Worm (Caenorhabditis elegans) whole organism, mixed stage, embryonic: ENCODE measurements around the gene Y75B8A.63.

Experiments
- blmp-1 ChIP-seq: fragments of 150-350 bp; optimal IDR thresholded peaks from 2 replicates; lab custom pipeline; 2014; ENCODE audit warnings: missing biosample characterization, missing genetic modification characterization
- ceh-39 ChIP-seq: fragments of 150-350 bp; optimal IDR thresholded peaks from 2 replicates; lab custom pipeline; 2014; ENCODE audit warnings: missing biosample characterization, missing genetic modification characterization
- ceh-43 ChIP-seq: fragments of 200-800 bp; sonication (Bioruptor generic); optimal IDR thresholded peaks from 2 replicates; lab custom pipeline; 2018; ENCODE audit warnings: mild to moderate bottlenecking, missing genetic modification characterization, moderate library complexity, missing compliant biosample characterization
- ces-1 ChIP-seq: fragments of 150-350 bp; optimal IDR thresholded peaks from 2 replicates; lab custom pipeline; 2014; ENCODE audit warnings: missing biosample characterization, missing genetic modification reagents, missing genetic modification characterization
- cnd-1 ChIP-seq: fragments of 200-800 bp; sonication (Bioruptor generic); optimal IDR thresholded peaks from 2 replicates; lab custom pipeline; 2018; ENCODE audit warnings: mild to moderate bottlenecking, missing genetic modification characterization, missing compliant biosample characterization
- elt-1 ChIP-seq: sonication (generic microtip); optimal IDR thresholded peaks from 2 replicates; lab custom pipeline; 2017; ENCODE audit warnings: missing genetic modification characterization, mild to moderate bottlenecking, missing compliant biosample characterization, antibody characterized with exemption, moderate library complexity, borderline replicate concordance; ENCODE audit not compliant: insufficient read depth
- elt-3 ChIP-seq: fragments of 150-350 bp; optimal IDR thresholded peaks from 2 replicates; lab custom pipeline; 2014; ENCODE audit warnings: missing biosample characterization, missing genetic modification characterization
- flh-1 ChIP-seq: fragments of 200-800 bp; sonication (Bioruptor generic); optimal IDR thresholded peaks from 2 replicates; lab custom pipeline; 2018; ENCODE audit warnings: mild to moderate bottlenecking, missing genetic modification characterization, moderate library complexity, missing compliant biosample characterization
- ham-2 ChIP-seq: fragments of 200-800 bp; sonication (Bioruptor generic); optimal IDR thresholded peaks from 2 replicates; lab custom pipeline; 2018; ENCODE audit warnings: mild to moderate bottlenecking, missing genetic modification characterization, missing compliant biosample characterization
- hlh-1 ChIP-seq: fragments of 150-350 bp; optimal IDR thresholded peaks from 2 replicates; lab custom pipeline; 2014; ENCODE audit warnings: missing biosample characterization, missing genetic modification reagents, missing genetic modification characterization
- lin-13 ChIP-seq: fragments of 150-350 bp; optimal IDR thresholded peaks from 2 replicates; lab custom pipeline; 2014; ENCODE audit warnings: missing biosample characterization, missing genetic modification characterization
- lin-32 ChIP-seq: fragments of 200-800 bp; sonication (Bioruptor generic); optimal IDR thresholded peaks from 2 replicates; lab custom pipeline; 2018; ENCODE audit warnings: mild to moderate bottlenecking, missing genetic modification characterization, missing compliant biosample characterization
- lsy-2 ChIP-seq: fragments of 150-350 bp; optimal IDR thresholded peaks from 2 replicates; lab custom pipeline; 2014; ENCODE audit warnings: missing biosample characterization, missing genetic modification characterization
- mab-5 ChIP-seq: fragments of 150-350 bp; optimal IDR thresholded peaks from 2 replicates; lab custom pipeline; 2014; ENCODE audit warnings: missing biosample characterization, missing genetic modification characterization
- mep-1 ChIP-seq: fragments of 150-350 bp; optimal IDR thresholded peaks from 2 replicates; lab custom pipeline; 2017; ENCODE audit warnings: missing biosample characterization, missing genetic modification reagents, missing genetic modification characterization, inconsistent platforms
- mls-2 ChIP-seq: sonication (generic microtip); optimal IDR thresholded peaks from 2 replicates; lab custom pipeline; 2016; ENCODE audit warnings: mild to moderate bottlenecking, missing genetic modification characterization, moderate library complexity, missing compliant biosample characterization
- nhr-12 ChIP-seq: fragments of 150-350 bp; optimal IDR thresholded peaks from 2 replicates; lab custom pipeline; 2014; ENCODE audit warnings: missing biosample characterization, missing genetic modification characterization
- nhr-2 ChIP-seq: fragments of 150-350 bp; optimal IDR thresholded peaks from 2 replicates; lab custom pipeline; 2014; ENCODE audit warnings: missing biosample characterization, missing genetic modification characterization
- nhr-237 ChIP-seq: fragments of 150-350 bp; optimal IDR thresholded peaks from 2 replicates; lab custom pipeline; 2014; ENCODE audit warnings: missing biosample characterization, missing genetic modification characterization
- pha-4 ChIP-seq: fragments of 150-350 bp; optimal IDR thresholded peaks from 2 replicates; lab custom pipeline; 2018; ENCODE audit warnings: missing biosample characterization, missing genetic modification reagents, missing genetic modification characterization
- sem-2 ChIP-seq: fragments of 200-800 bp; sonication (Bioruptor generic); optimal IDR thresholded peaks from 2 replicates; lab custom pipeline; 2018; ENCODE audit warnings: mild to moderate bottlenecking, missing genetic modification characterization, missing compliant biosample characterization
- snpc-4 ChIP-seq: fragments of 150-350 bp; optimal IDR thresholded peaks from 2 replicates; lab custom pipeline; 2014; ENCODE audit warnings: missing biosample characterization, missing genetic modification characterization
- sptf-1 ChIP-seq: sonication (generic microtip); optimal IDR thresholded peaks from 2 replicates; lab custom pipeline; 2017; ENCODE audit warnings: mild to moderate bottlenecking, missing genetic modification characterization, moderate library complexity, missing compliant biosample characterization
- unc-120 ChIP-seq: sonication (generic microtip); optimal IDR thresholded peaks from 2 replicates; lab custom pipeline; 2017; ENCODE audit warnings: missing genetic modification characterization, missing compliant biosample characterization; ENCODE audit not compliant: poor library complexity, severe bottlenecking
- unc-39 ChIP-seq: fragments of 150-350 bp; optimal IDR thresholded peaks from 2 replicates; lab custom pipeline; 2014; ENCODE audit warnings: missing biosample characterization, missing genetic modification characterization
- unc-62 ChIP-seq: fragments of 150-350 bp; optimal IDR thresholded peaks from 2 replicates; lab custom pipeline; 2014; ENCODE audit warnings: missing biosample characterization, missing genetic modification reagents, missing genetic modification characterization
- zip-8 ChIP-seq: fragments of 150-350 bp; optimal IDR thresholded peaks from 2 replicates; lab custom pipeline; 2014; ENCODE audit warnings: missing biosample characterization, missing genetic modification characterization
- ztf-11 ChIP-seq: fragments of 150-350 bp; optimal IDR thresholded peaks from 2 replicates; lab custom pipeline; 2014; ENCODE audit warnings: missing biosample characterization, missing genetic modification characterization

Gene Y75B8A.63

DNA sequence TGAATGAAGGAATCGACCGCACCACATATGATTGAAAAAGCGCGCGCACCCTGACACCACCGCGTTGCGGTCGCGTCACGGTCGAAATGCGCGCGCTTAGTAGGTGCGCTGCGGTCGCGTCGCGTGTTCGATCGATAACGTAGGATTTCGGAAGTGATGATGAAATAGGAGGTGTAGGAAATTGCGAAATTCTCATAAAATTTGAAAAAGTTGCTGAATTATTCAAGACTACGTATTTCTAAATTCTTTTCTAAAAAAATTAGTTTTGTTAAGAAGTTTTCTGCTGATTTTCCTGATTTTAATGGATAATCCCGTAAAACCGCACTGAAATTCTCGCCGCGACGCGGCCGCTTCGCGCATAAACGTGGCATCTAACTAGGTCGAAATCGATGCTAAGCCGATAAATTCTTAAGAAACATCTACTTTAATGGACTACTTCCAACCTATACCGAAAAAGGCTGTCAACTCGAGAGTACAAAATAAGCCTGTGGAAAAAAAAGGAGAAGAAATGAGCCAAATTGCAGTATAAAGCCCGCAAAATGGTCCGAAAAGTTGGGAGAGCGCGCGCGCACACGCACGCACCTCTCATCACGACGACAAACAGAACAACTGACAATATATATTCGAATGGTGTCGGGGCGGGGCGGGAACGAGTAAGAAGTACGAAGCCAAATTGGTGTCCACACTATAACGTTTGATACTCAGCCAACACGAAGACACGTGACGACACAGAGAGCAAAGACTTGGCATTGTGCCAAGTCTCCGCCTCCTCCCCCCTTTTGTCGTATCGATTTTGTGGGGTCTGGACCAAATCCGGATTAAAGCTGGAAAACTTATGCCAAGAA, 40.9 kb downstream of the Y75B8A.63 start, which contains the start of gene his-72 (continued):
- TF ChIP-seq ces-1 = no peak
- peak; percentile 53 for TF ChIP-seq mls-2
- TF ChIP-seq ztf-11 = no peak

DNA sequence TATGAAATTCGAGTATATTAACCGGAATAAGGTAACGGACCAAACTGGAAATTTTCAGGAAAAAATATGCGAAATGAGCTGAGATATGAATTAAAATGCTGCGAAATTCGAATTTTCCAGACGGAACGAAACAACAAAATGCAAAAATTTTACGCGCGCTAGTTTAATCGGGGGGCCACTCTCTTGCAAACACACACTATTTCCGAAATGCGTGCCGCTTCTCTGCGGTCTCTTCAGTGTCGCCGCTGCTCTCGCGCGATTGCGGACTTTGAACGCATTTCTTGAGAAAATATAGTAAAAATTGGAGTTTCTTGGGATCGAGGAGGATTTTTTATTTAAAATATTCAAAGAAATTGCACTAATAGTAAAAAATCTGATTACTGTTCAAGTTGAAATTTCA, 41.7 kb downstream of the Y75B8A.63 start:
- TF ChIP-seq ces-1 = peak; percentile 37
- TF ChIP-seq hlh-1 = peak; percentile 100
- no peak for TF ChIP-seq nhr-237 (tag; lab: Kevin White, UChicago)
- no peak for TF ChIP-seq zip-8
- peak; percentile 43 for TF ChIP-seq lin-13 (tag; lab: Kevin White, UChicago)

- TF ChIP-seq unc-120 (tag; lab: Kevin White, UChicago) = no peak
- peak; percentile 40 for TF ChIP-seq ces-1
- TF ChIP-seq flh-1 (GFP tag; lab: Kevin White, UChicago) = no peak
- peak; percentile 44 for TF ChIP-seq lsy-2 (tag; lab: Kevin White, UChicago)
- TF ChIP-seq snpc-4 = no peak
- TF ChIP-seq ztf-11 = no peak
- peak; percentile 4 for TF ChIP-seq sptf-1 (tag; lab: Kevin White, UChicago)
- TF ChIP-seq elt-3 (tag; lab: Kevin White, UChicago) = no peak
- TF ChIP-seq unc-39 (tag; lab: Kevin White, UChicago) = no peak
- peak; percentile 60 for TF ChIP-seq lin-13 (tag; lab: Kevin White, UChicago)
- TF ChIP-seq pha-4 (tag; lab: Kevin White, UChicago) = peak; percentile 30
- TF ChIP-seq sem-2 (GFP tag; lab: Kevin White, UChicago) = no peak
- no peak for TF ChIP-seq ceh-39 (tag; lab: Kevin White, UChicago)
- peak; percentile 26 for TF ChIP-seq mep-1 (tag; lab: Kevin White, UChicago)
- peak; percentile 94 for TF ChIP-seq hlh-1
- no peak for TF ChIP-seq mab-5 (tag; lab: Kevin White, UChicago)
- no peak for TF ChIP-seq lin-32
- TF ChIP-seq cnd-1 (tag; lab: Kevin White, UChicago) = no peak
- no peak for TF ChIP-seq nhr-237 (tag; lab: Kevin White, UChicago)
- TF ChIP-seq unc-62 (GFP tag; lab: Kevin White, UChicago) = no peak
- peak; percentile 3 for TF ChIP-seq nhr-2
Observed at ce11 chrIII:12370011-12370506, 42.3 kb downstream of the Y75B8A.63 start, which contains the start of gene rpt-6. TSS of gene rpt-6 (plus strand) at chrIII:12370456.

DNA sequence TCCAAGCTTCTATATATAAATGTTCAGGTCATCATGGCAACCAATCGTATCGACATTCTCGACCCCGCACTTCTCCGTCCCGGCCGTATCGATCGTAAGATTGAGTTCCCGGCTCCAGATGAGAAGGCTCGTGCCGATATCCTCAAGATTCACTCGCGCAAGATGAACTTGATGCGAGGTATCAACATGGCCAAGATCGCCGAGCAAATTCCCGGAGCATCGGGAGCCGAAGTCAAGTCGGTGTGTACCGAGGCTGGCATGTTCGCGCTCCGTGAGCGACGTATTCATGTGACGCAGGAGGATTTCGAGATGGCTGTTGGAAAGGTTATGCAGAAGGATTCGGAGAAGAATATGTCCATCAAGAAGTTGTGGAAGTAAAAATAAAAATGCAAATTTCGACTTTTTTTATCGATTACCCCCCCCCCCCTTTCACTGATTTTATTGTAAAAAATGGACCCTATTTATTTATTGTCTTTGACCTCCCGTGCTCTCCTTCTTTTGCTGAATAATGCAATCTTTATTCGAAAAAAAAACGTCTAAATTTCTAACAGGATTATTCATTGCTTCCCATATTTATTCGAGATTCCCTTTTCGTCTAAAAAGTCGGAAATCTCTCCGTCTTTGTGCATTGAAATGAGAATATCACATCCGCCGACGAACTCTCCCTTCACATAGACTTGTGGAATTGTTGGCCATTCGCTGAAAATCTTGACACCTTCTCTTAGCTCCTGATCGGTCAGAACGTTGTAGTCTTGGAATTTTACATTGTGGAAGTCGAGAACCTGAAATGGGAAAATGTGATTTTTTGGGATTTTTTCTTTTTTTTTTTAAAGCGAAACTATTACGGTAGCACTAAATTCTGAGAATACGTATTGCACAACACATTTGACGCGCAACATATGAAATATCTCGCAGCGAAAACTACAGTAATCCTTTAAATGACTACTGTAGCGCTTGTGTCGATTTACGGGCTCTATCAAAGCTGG, 44.6 kb downstream of the Y75B8A.63 start:
- TF ChIP-seq nhr-12 (tag; lab: Kevin White, UChicago) = no peak
- TF ChIP-seq elt-1 (tag; lab: Kevin White, UChicago) = no peak
- TF ChIP-seq blmp-1 (tag; lab: Kevin White, UChicago) = no peak
- no peak for TF ChIP-seq unc-62 (GFP tag; lab: Kevin White, UChicago)
- no peak for TF ChIP-seq unc-39 (tag; lab: Kevin White, UChicago)
- no peak for TF ChIP-seq mls-2
- TF ChIP-seq snpc-4 = no peak
- TF ChIP-seq pha-4 (tag; lab: Kevin White, UChicago) = no peak
- no peak for TF ChIP-seq lin-13 (tag; lab: Kevin White, UChicago)
- no peak for TF ChIP-seq unc-120 (tag; lab: Kevin White, UChicago)
- TF ChIP-seq ceh-43 (GFP tag; lab: Kevin White, UChicago) = no peak
- TF ChIP-seq lsy-2 (tag; lab: Kevin White, UChicago) = no peak
- TF ChIP-seq mab-5 (tag; lab: Kevin White, UChicago) = no peak
- TF ChIP-seq zip-8 = no peak
- no peak for TF ChIP-seq ceh-39 (tag; lab: Kevin White, UChicago)
- no peak for TF ChIP-seq ham-2 (GFP tag; lab: Kevin White, UChicago)
